Worm (Caenorhabditis elegans): ENCODE measurements around the gene str-73.
"Not testable (repeated sequence)": the region's sequence is repeated elsewhere in the genome, so short reads cannot be mapped to it uniquely, and the experiment has no call there.

Gene str-73

ce11 chrV:16429940-16430339 is at the start of gene str-73:
TSS of gene str-73 (plus strand) at chrV:16430240.
- no peak for TF ChIP-seq unc-62 (GFP tag; optimal IDR thresholded peaks at IDR 0.05)

DNA sequence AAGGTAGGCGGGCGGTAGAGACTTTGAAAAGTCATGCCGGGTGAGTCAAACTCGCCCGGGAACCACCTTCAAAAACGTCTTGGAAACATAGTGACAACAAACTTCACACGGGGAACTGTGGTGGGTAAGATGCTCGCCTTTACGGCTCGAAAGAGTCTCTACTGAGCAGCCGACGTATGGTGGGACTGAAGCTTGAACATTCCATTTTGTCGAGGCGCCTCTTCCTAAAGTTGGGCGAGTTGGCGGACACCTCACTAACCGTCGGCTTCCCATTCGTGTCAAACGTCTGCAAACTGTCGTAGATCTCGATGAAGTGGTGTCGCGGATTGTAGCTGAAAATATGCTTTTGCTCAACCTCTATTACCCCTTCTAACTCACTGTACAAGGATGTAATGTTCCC is 47.1 kb upstream of the str-73 start:
- no peak for TF ChIP-seq unc-62 (GFP tag; optimal IDR thresholded peaks at IDR 0.05)

DNA sequence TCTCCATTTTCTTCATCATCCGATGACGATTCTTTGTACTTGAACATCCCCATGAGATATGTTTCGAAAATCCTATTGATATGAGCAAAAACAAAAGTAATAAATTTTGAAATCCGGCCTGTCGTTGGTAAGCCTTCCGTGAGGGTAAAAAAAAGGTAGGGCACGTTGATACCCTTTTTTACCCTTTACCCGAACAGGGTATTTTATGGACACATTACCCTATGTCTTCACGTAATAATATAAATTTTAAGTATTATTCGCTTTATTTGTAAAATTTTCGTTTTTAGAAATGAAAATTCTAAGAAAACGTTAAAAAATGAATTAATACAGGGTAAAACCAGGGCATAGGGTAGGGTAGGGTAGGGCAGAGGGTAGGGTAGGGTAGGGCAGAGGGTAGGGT is 46.3 kb upstream of the str-73 start, which contains the start of gene F13A7.7:
TSS of gene F13A7.7 (minus strand) at position 101 of the 400 bp plus-strand sequence.
- not testable (repeated sequence) for TF ChIP-seq unc-62 (GFP tag; optimal IDR thresholded peaks at IDR 0.05)

DNA sequence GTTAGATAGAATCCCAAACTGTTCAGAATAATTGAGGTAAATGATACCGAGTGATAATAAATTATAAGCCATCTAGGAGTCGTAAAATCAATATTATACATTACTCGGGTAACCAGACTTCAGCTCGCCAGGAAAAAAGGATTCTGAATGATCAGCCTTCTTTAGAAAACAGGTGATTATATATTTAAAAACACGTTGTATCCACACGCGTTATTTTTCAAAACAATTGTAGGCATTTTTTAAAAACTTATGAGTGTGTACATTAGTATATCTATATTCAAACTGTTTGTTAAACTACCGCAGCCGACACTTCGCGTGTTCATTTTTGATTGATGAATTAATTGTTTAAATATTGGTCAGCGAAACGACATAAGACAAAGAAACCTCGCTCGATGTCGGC is 41.8 kb upstream of the str-73 start, which contains the start of gene sri-65:
TSS of gene sri-65 (minus strand) at position 101 of the 400 bp plus-strand sequence.
- TF ChIP-seq unc-62 (GFP tag; optimal IDR thresholded peaks at IDR 0.05), result no peak

- no peak for TF ChIP-seq unc-62 (GFP tag; optimal IDR thresholded peaks at IDR 0.05)
Observed at ce11 chrV:16390655-16391054, 39.4 kb upstream of the str-73 start, which contains the start of gene gst-44. TSS of gene gst-44 (plus strand) at chrV:16390891.

ce11 chrV:16393728-16394127 is 36.3 kb upstream of the str-73 start, which contains the start of gene srd-63:
TSS of gene srd-63 (minus strand) at chrV:16393828.
- no peak for TF ChIP-seq unc-62 (GFP tag; optimal IDR thresholded peaks at IDR 0.05)

DNA sequence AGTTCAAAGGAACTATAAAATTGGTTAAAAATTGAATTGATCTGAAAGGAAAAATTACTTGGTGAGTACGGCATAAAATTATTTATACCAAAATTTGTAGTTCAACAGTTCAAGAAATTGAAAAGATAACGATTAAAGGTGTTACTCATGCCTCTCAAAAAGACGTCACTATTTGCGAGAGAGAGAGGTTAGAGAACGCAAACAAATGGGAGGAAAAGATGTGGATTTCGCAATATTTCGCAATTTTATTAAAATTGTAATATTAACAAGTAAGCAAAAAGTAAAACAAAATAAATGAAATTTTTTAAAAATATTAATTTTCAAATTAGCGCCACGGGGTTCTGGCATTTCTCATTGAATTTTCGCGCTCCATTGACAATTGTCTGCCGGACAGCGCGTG is 34.9 kb upstream of the str-73 start, which contains the start of gene F13A7.11:
TSS of gene F13A7.11 (minus strand) at position 174 of the 400 bp plus-strand sequence.
- TF ChIP-seq unc-62 (GFP tag; optimal IDR thresholded peaks at IDR 0.05), result no peak

- no peak for TF ChIP-seq unc-62 (GFP tag; optimal IDR thresholded peaks at IDR 0.05)
Observed at ce11 chrV:16395739-16396138, 34.3 kb upstream of the str-73 start, which contains the start of gene F13A7.12. TSS of gene F13A7.12 (plus strand) at chrV:16396039.

DNA sequence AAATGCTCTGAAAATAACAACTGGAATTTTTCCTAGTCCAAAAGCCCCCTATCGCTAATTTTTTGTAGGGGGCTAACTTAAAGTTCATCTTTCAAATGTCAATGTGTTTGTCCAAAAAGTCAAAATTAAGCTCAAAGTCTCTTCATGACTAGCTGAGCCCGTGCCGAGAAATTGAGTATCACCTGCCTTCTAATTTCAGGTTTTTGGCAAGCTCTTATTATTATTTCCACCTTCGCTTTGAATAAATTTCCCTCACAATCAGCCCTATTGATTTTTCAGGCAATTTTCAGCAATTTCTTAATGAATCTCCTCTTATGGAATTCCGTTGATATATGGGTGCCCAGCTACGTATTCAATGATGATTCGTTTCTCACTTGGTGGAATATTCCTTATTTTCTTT is 30.7 kb upstream of the str-73 start, which contains the start of gene sre-36:
TSS of gene sre-36 (plus strand) at position 301 of the 400 bp plus-strand sequence.
- no peak for TF ChIP-seq unc-62 (GFP tag; optimal IDR thresholded peaks at IDR 0.05)

- no peak for TF ChIP-seq unc-62 (GFP tag; optimal IDR thresholded peaks at IDR 0.05)
Observed at ce11 chrV:16401519-16401918, 28.5 kb upstream of the str-73 start, which contains the start of gene F13A7.14. TSS of gene F13A7.14 (plus strand) at chrV:16401891.

ce11 chrV:16403974-16404373 is 26.1 kb upstream of the str-73 start, which contains the start of gene syp-1:
TSS of gene syp-1 (plus strand) at chrV:16404274.
- no peak for TF ChIP-seq unc-62 (GFP tag; optimal IDR thresholded peaks at IDR 0.05)

- TF ChIP-seq unc-62 (GFP tag; optimal IDR thresholded peaks at IDR 0.05), result no peak
Observed at ce11 chrV:16405366-16405765, 24.7 kb upstream of the str-73 start.

ce11 chrV:16406357-16406756 is 23.7 kb upstream of the str-73 start:
- TF ChIP-seq unc-62 (GFP tag; optimal IDR thresholded peaks at IDR 0.05), result no peak

ce11 chrV:16407663-16408062 is 22.4 kb upstream of the str-73 start, which contains the start of gene F26D2.3:
TSS of gene F26D2.3 (plus strand) at chrV:16407963.
- TF ChIP-seq unc-62 (GFP tag; optimal IDR thresholded peaks at IDR 0.05), result no peak

DNA sequence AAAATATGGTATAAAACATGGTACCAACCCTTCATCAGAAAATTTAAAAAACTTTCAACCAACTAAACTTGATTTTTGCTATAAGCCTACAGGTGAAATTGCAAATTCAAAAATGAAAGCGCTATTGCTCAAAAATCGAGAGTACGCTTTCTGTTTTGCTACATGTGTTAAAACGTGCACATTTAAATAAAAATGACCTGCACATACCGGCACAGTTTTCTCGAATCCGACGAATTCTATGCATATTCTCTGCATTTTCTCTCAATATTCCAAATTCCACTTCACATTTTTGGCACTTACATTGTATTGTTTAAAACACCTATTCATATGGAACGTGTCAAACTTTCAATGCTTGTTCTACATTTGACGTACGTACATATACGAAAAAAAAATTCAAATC is 19.5 kb upstream of the str-73 start, which contains the start of gene srh-145:
TSS of gene srh-145 (plus strand) at position 193 of the 400 bp plus-strand sequence.
- TF ChIP-seq unc-62 (GFP tag; optimal IDR thresholded peaks at IDR 0.05), result no peak

DNA sequence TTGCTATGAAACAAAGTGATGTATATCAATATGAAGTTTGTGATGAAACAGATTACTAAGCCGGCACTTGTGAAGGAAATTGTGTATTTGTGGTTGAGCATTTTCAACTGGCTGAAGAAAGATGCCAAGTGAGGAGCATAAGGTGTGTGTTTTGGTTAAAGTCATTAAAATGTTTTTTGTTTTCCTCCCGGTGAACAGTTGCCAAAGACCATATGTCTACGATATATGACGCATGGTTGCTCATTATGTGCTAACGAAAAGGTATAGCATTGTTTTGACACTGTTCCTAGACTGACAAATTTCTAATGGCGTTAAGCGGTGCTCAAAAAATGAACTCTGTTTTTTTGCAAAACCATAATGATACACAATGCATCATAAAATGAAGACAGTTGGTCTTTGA is 13.0 kb upstream of the str-73 start, which contains the start of gene str-55:
TSS of gene str-55 (minus strand) at position 101 of the 400 bp plus-strand sequence.
- no peak for TF ChIP-seq unc-62 (GFP tag; optimal IDR thresholded peaks at IDR 0.05)

- no peak for TF ChIP-seq unc-62 (GFP tag; optimal IDR thresholded peaks at IDR 0.05)
Observed at ce11 chrV:16419769-16420168, 10.3 kb upstream of the str-73 start, which contains the start of gene F26D2.16. TSS of gene F26D2.16 (minus strand) at chrV:16419869.

All from whole organism, dauer.